Worm (Caenorhabditis elegans) whole organism, L1 larva: ENCODE data around the gene str-187.
A peak's percentile ranks its signal among the peaks of the same experiment; 100 is the strongest.
"Not testable (repeated sequence)": the region's sequence is repeated elsewhere in the genome, so short reads cannot be mapped to it uniquely, and the experiment has no call there.

ENCODE experiments used
- F16B12.6 ChIP-seq: fragments of 150-350 bp; optimal IDR thresholded peaks from 2 replicates; lab custom pipeline; 2014; ENCODE audit warnings: missing biosample characterization, missing genetic modification characterization
- Y116A8C.19 ChIP-seq: sonication (generic microtip); optimal IDR thresholded peaks from 2 replicates; lab custom pipeline; 2016; ENCODE audit warnings: missing compliant biosample characterization, missing genetic modification characterization, borderline replicate concordance
- aha-1 ChIP-seq: fragments of 150-350 bp; optimal IDR thresholded peaks from 2 replicates; lab custom pipeline; 2014; ENCODE audit warnings: missing biosample characterization, missing genetic modification characterization
- blmp-1 ChIP-seq: fragments of 150-350 bp; optimal IDR thresholded peaks from 2 replicates; lab custom pipeline; 2014; ENCODE audit warnings: missing biosample characterization, missing genetic modification characterization
- ceh-82 ChIP-seq, 3 experiments: fragments of 150-350 bp in 1 of 3; sonication (generic microtip) in 2 of 3; optimal IDR thresholded peaks; 2 replicates each; lab custom pipeline; 2014 to 2017; ENCODE audit warnings: missing biosample characterization in 3 of 3, missing genetic modification characterization in 3 of 3
- ces-1 ChIP-seq: fragments of 150-350 bp; optimal IDR thresholded peaks from 2 replicates; lab custom pipeline; 2014; ENCODE audit warnings: missing biosample characterization, missing genetic modification reagents, missing genetic modification characterization
- dpl-1 ChIP-seq, 3 experiments: fragments of 150-350 bp in 2 of 3; sonication (generic microtip) in 1 of 3; optimal IDR thresholded peaks; 2 replicates each; lab custom pipeline; 2014 to 2017; ENCODE audit warnings: missing biosample characterization in 3 of 3, missing genetic modification characterization in 3 of 3, missing genetic modification reagents in 3 of 3
- dsc-1 ChIP-seq: sonication (generic microtip); optimal IDR thresholded peaks from 2 replicates; lab custom pipeline; 2016; ENCODE audit warnings: mild to moderate bottlenecking, missing genetic modification characterization, missing compliant biosample characterization
- efl-1 ChIP-seq, 4 experiments: fragments of 150-350 bp; optimal IDR thresholded peaks in 3 of 4; peaks in 1 of 4; 1 replicate in 1 of 4; 2 replicates in 3 of 4; lab custom pipeline; 2014; ENCODE audit warnings: missing biosample characterization in 2 of 4, missing genetic modification characterization in 2 of 4, missing genetic modification reagents in 2 of 4
- egl-13 ChIP-seq: sonication (generic microtip); optimal IDR thresholded peaks from 2 replicates; lab custom pipeline; 2016; ENCODE audit warnings: missing genotype, missing genetic modification reagents, missing genetic modification characterization, missing compliant biosample characterization
- egl-27 ChIP-seq, 2 experiments: fragments of 150-350 bp in 1 of 2; sonication (generic microtip); optimal IDR thresholded peaks; 3 replicates each; lab custom pipeline; 2017 to 2018; ENCODE audit warnings: missing biosample characterization in 2 of 2, missing genetic modification characterization in 2 of 2, missing genetic modification reagents in 2 of 2
- ets-5 ChIP-seq: fragments of 200-800 bp; sonication (Bioruptor generic); IDR thresholded peaks from 2 replicates; pipeline ENCODE4 v1.3.6; 2022; ENCODE audit warnings: missing genetic modification characterization, missing compliant biosample characterization
- fkh-10 ChIP-seq: sonication (generic microtip); optimal IDR thresholded peaks from 2 replicates; lab custom pipeline; 2017; ENCODE audit warnings: missing biosample characterization, missing genetic modification reagents, missing genetic modification characterization
- fkh-8 ChIP-seq: sonication (generic microtip); optimal IDR thresholded peaks from 2 replicates; lab custom pipeline; 2016; ENCODE audit warnings: mild to moderate bottlenecking, missing genetic modification characterization, missing compliant biosample characterization
- grh-1 ChIP-seq: fragments of 200-800 bp; sonication (Bioruptor generic); IDR thresholded peaks from 2 replicates; pipeline ENCODE4 v1.3.6; 2022; ENCODE audit warnings: missing genetic modification reagents, missing genetic modification characterization, missing compliant biosample characterization
- irx-1 ChIP-seq: sonication (generic microtip); optimal IDR thresholded peaks from 2 replicates; lab custom pipeline; 2016; ENCODE audit warnings: missing genetic modification characterization, missing compliant biosample characterization
- lin-14 ChIP-seq: fragments of 200-800 bp; sonication (Bioruptor generic); optimal IDR thresholded peaks from 2 replicates; lab custom pipeline; 2018; ENCODE audit warnings: mild to moderate bottlenecking, missing genetic modification characterization, moderate library complexity, missing compliant biosample characterization
- lin-15B ChIP-seq: fragments of 150-350 bp; sonication (generic microtip); optimal IDR thresholded peaks from 3 replicates; lab custom pipeline; 2014; ENCODE audit warnings: missing biosample characterization, missing genetic modification characterization
- lin-35 ChIP-seq, 2 experiments: fragments of 150-350 bp; optimal IDR thresholded peaks; 2 replicates each; lab custom pipeline; 2014; ENCODE audit warnings: missing biosample characterization in 2 of 2, missing genetic modification characterization in 2 of 2, missing genetic modification reagents in 2 of 2
- lsy-2 ChIP-seq, 2 experiments: fragments of 150-350 bp; optimal IDR thresholded peaks; 2 replicates each; lab custom pipeline; 2014; ENCODE audit warnings: missing biosample characterization in 2 of 2, missing genetic modification characterization in 2 of 2
- mdl-1 ChIP-seq, 2 experiments: fragments of 150-350 bp; optimal IDR thresholded peaks; 2 replicates each; lab custom pipeline; 2014 to 2017; ENCODE audit warnings: missing biosample characterization in 2 of 2, missing genetic modification characterization in 2 of 2, inconsistent platforms in 1 of 2
- mef-2 ChIP-seq: fragments of 150-350 bp; optimal IDR thresholded peaks from 2 replicates; lab custom pipeline; 2014; ENCODE audit warnings: missing biosample characterization, missing genetic modification characterization
- nhr-11 ChIP-seq: fragments of 150-350 bp; optimal IDR thresholded peaks from 2 replicates; lab custom pipeline; 2014; ENCODE audit warnings: missing biosample characterization, missing genetic modification characterization
- nhr-12 ChIP-seq: sonication (generic microtip); optimal IDR thresholded peaks from 2 replicates; lab custom pipeline; 2017; ENCODE audit warnings: missing biosample characterization, missing genetic modification characterization
- nhr-237 ChIP-seq: fragments of 150-350 bp; optimal IDR thresholded peaks from 2 replicates; lab custom pipeline; 2014; ENCODE audit warnings: missing biosample characterization, missing genetic modification characterization
- nhr-47 ChIP-seq: sonication (generic microtip); optimal IDR thresholded peaks from 2 replicates; lab custom pipeline; 2016; ENCODE audit warnings: mild to moderate bottlenecking, missing genetic modification characterization, moderate library complexity, missing compliant biosample characterization
- nhr-71 ChIP-seq: sonication (generic microtip); optimal IDR thresholded peaks from 2 replicates; lab custom pipeline; 2016; ENCODE audit warnings: mild to moderate bottlenecking, missing genetic modification characterization, moderate library complexity, missing compliant biosample characterization
- nhr-76 ChIP-seq: sonication (generic microtip); optimal IDR thresholded peaks from 2 replicates; lab custom pipeline; 2017; ENCODE audit warnings: missing biosample characterization, missing genetic modification characterization
- nhr-77 ChIP-seq: fragments of 150-350 bp; optimal IDR thresholded peaks from 2 replicates; lab custom pipeline; 2014; ENCODE audit warnings: missing biosample characterization, missing genetic modification characterization
- nhr-90 ChIP-seq: sonication (generic microtip); optimal IDR thresholded peaks from 2 replicates; lab custom pipeline; 2016; ENCODE audit warnings: mild to moderate bottlenecking, missing genetic modification characterization, missing compliant biosample characterization; ENCODE audit not compliant: poor library complexity
- pag-3 ChIP-seq: sonication (generic microtip); optimal IDR thresholded peaks from 2 replicates; lab custom pipeline; 2017; ENCODE audit warnings: missing genetic modification characterization, mild to moderate bottlenecking, missing compliant biosample characterization, antibody characterized with exemption, borderline replicate concordance; ENCODE audit not compliant: insufficient read depth
- pax-3 ChIP-seq: fragments of 200-800 bp; sonication (Bioruptor generic); optimal IDR thresholded peaks from 2 replicates; lab custom pipeline; 2018; ENCODE audit warnings: mild to moderate bottlenecking, missing genetic modification characterization, moderate library complexity, missing compliant biosample characterization
- pqm-1 ChIP-seq: sonication (generic microtip); optimal IDR thresholded peaks from 3 replicates; lab custom pipeline; 2017; ENCODE audit warnings: missing biosample characterization, missing genetic modification characterization
- skn-1 ChIP-seq: fragments of 150-350 bp; optimal IDR thresholded peaks from 2 replicates; lab custom pipeline; 2014; ENCODE audit warnings: missing biosample characterization, missing genetic modification characterization
- snu-23 ChIP-seq: sonication (generic microtip); optimal IDR thresholded peaks from 2 replicates; lab custom pipeline; 2016; ENCODE audit warnings: missing genetic modification characterization, missing compliant biosample characterization
- sptf-1 ChIP-seq: fragments of 150-350 bp; optimal IDR thresholded peaks from 2 replicates; lab custom pipeline; 2014; ENCODE audit warnings: missing biosample characterization, missing genetic modification characterization
- sup-37 ChIP-seq: fragments of 200-800 bp; sonication (Bioruptor generic); optimal IDR thresholded peaks from 2 replicates; lab custom pipeline; 2018; ENCODE audit warnings: mild to moderate bottlenecking, missing genetic modification characterization, missing compliant biosample characterization
- tbx-2 ChIP-seq: sonication (generic microtip); optimal IDR thresholded peaks from 2 replicates; lab custom pipeline; 2016; ENCODE audit warnings: missing genetic modification characterization, missing compliant biosample characterization
- unc-62 ChIP-seq: fragments of 150-350 bp; optimal IDR thresholded peaks from 2 replicates; lab custom pipeline; 2014; ENCODE audit warnings: missing biosample characterization, missing genetic modification reagents, missing genetic modification characterization
- unc-86 ChIP-seq: sonication (generic microtip); optimal IDR thresholded peaks from 2 replicates; lab custom pipeline; 2016; ENCODE audit warnings: missing genetic modification characterization, missing compliant biosample characterization
- vab-15 ChIP-seq: sonication (generic microtip); optimal IDR thresholded peaks from 2 replicates; lab custom pipeline; 2017; ENCODE audit warnings: missing genotype, mild to moderate bottlenecking, missing genetic modification characterization, missing compliant biosample characterization
- xbp-1 ChIP-seq: sonication (generic microtip); optimal IDR thresholded peaks from 2 replicates; lab custom pipeline; 2016; ENCODE audit warnings: missing genetic modification characterization, missing compliant biosample characterization
- zag-1 ChIP-seq: fragments of 150-350 bp; optimal IDR thresholded peaks from 2 replicates; lab custom pipeline; 2014; ENCODE audit warnings: missing biosample characterization, missing genetic modification characterization
- zip-4 ChIP-seq: fragments of 200-800 bp; sonication (Bioruptor generic); optimal IDR thresholded peaks from 2 replicates; lab custom pipeline; 2018; ENCODE audit warnings: mild to moderate bottlenecking, missing genetic modification characterization, moderate library complexity, missing compliant biosample characterization

str-187 gene

ce11 chrIV:17284511-17285089, 19.2 kb downstream of the str-187 start:
- TF ChIP-seq efl-1 (optimal IDR thresholded peaks at IDR 0.05; lab: Kevin White, UChicago), result peak in 1 of 2 experiments; percentile 23
- TF ChIP-seq efl-1 (GFP tag; optimal IDR thresholded peaks at IDR 0.05 in 1 of 2; lab: Kevin White, UChicago), result not testable (repeated sequence)
- TF ChIP-seq F16B12.6 (tag; lab: Kevin White, UChicago), result peak; percentile 3

ce11 chrIV:17285263-17285662, 19.9 kb downstream of the str-187 start:
- TF ChIP-seq unc-62 (GFP tag; lab: Kevin White, UChicago) (no peak), aha-1 (tag; lab: Kevin White, UChicago) (no peak), nhr-76 (tag; lab: Kevin White, UChicago) (no peak), lin-14 (GFP tag; lab: Kevin White, UChicago) (peak; percentile 76), lin-35 (GFP tag; optimal IDR thresholded peaks at IDR 0.05; lab: Kevin White, UChicago) (peak in 1 of 2 experiments; percentile 4), dsc-1 (tag; lab: Kevin White, UChicago) (peak; percentile 9), egl-13 (peak; percentile 65), fkh-10 (GFP tag; lab: Kevin White, UChicago) (no peak), sptf-1 (no peak), nhr-11 (tag; lab: Kevin White, UChicago) (no peak), ets-5 (no peak), pax-3 (no peak), mef-2 (tag; lab: Kevin White, UChicago) (peak; percentile 63), efl-1 (optimal IDR thresholded peaks at IDR 0.05; lab: Kevin White, UChicago) (peak in 1 of 2 experiments; percentile 1), efl-1 (GFP tag; optimal IDR thresholded peaks at IDR 0.05 in 1 of 2; lab: Kevin White, UChicago) (no peak), lin-15B (tag; lab: Kevin White, UChicago) (no peak), skn-1 (tag; lab: Kevin White, UChicago) (no peak), blmp-1 (tag; lab: Kevin White, UChicago) (no peak), irx-1 (tag; lab: Kevin White, UChicago) (no peak), zip-4 (GFP tag; lab: Kevin White, UChicago) (no peak), unc-86 (tag; lab: Kevin White, UChicago) (peak; percentile 41), nhr-47 (tag; lab: Kevin White, UChicago) (peak; percentile 42), sup-37 (GFP tag; lab: Kevin White, UChicago) (no peak), xbp-1 (peak; percentile 53), nhr-90 (tag; lab: Kevin White, UChicago) (no peak), grh-1 (GFP tag; lab: Robert Waterston, UW) (no peak), egl-27 (tag; optimal IDR thresholded peaks at IDR 0.05; lab: Kevin White, UChicago) (no peak), zag-1 (tag; lab: Kevin White, UChicago) (no peak), pag-3 (tag; lab: Kevin White, UChicago) (no peak), Y116A8C.19 (tag; lab: Kevin White, UChicago) (no peak), snu-23 (GFP tag; lab: Kevin White, UChicago) (peak; percentile 11), ces-1 (GFP tag; lab: Kevin White, UChicago) (no peak), nhr-237 (tag; lab: Kevin White, UChicago) (no peak), ceh-82 (tag; optimal IDR thresholded peaks at IDR 0.05; lab: Kevin White, UChicago) (peak in 2 of 3 experiments; percentile 5 to 37), tbx-2 (tag; lab: Kevin White, UChicago) (peak; percentile 29), mdl-1 (tag; optimal IDR thresholded peaks at IDR 0.05; lab: Kevin White, UChicago) (no peak), vab-15 (no peak), nhr-71 (peak; percentile 67), fkh-8 (peak; percentile 40), pqm-1 (tag; lab: Kevin White, UChicago) (no peak), nhr-12 (tag; lab: Kevin White, UChicago) (no peak), lsy-2 (tag; optimal IDR thresholded peaks at IDR 0.05; lab: Kevin White, UChicago) (peak in 1 of 2 experiments; percentile 59), dpl-1 (GFP tag; optimal IDR thresholded peaks at IDR 0.05; lab: Kevin White, UChicago) (no peak), nhr-77 (tag; lab: Kevin White, UChicago) (no peak)
